Worm (Caenorhabditis elegans) whole organism, L2 larva: ENCODE measurements around the gene his-61.

Experiments used
- C34F6.9 ChIP-seq: fragments of 150-350 bp; optimal IDR thresholded peaks from 2 replicates; lab custom pipeline; 2014; ENCODE audit warnings: missing biosample characterization, missing genetic modification characterization
- F13H6.1 ChIP-seq: sonication (generic microtip); optimal IDR thresholded peaks from 2 replicates; lab custom pipeline; 2016; ENCODE audit warnings: missing genetic modification characterization, missing compliant biosample characterization
- R02D3.7 ChIP-seq: fragments of 150-350 bp; optimal IDR thresholded peaks from 2 replicates; lab custom pipeline; 2014; ENCODE audit warnings: missing biosample characterization, missing genetic modification characterization
- Y55F3AM.14 ChIP-seq: fragments of 200-800 bp; sonication (Bioruptor generic); optimal IDR thresholded peaks from 2 replicates; lab custom pipeline; 2018; ENCODE audit warnings: mild to moderate bottlenecking, missing genetic modification characterization, missing compliant biosample characterization
- ZK546.5 ChIP-seq: sonication (generic microtip); optimal IDR thresholded peaks from 2 replicates; lab custom pipeline; 2017; ENCODE audit warnings: missing biosample characterization, missing genetic modification characterization
- alr-1 ChIP-seq: fragments of 150-350 bp; optimal IDR thresholded peaks from 2 replicates; lab custom pipeline; 2014; ENCODE audit warnings: missing biosample characterization, missing genetic modification characterization
- aly-2 ChIP-seq: fragments of 150-350 bp; optimal IDR thresholded peaks from 2 replicates; lab custom pipeline; 2014; ENCODE audit warnings: missing biosample characterization, missing genetic modification characterization
- ama-1 ChIP-seq: fragments of 150-350 bp; optimal IDR thresholded peaks from 2 replicates; lab custom pipeline; 2018; ENCODE audit warnings: inconsistent platforms
- blmp-1 ChIP-seq: sonication (generic microtip); optimal IDR thresholded peaks from 2 replicates; lab custom pipeline; 2017; ENCODE audit warnings: missing genetic modification characterization, mild to moderate bottlenecking, missing compliant biosample characterization, antibody characterized with exemption, moderate library complexity; ENCODE audit not compliant: insufficient read depth
- ceh-16 ChIP-seq: fragments of 150-350 bp; optimal IDR thresholded peaks from 2 replicates; lab custom pipeline; 2014; ENCODE audit warnings: missing biosample characterization, missing genetic modification characterization
- ceh-82 ChIP-seq: fragments of 150-350 bp; optimal IDR thresholded peaks from 2 replicates; lab custom pipeline; 2014; ENCODE audit warnings: missing biosample characterization, missing genetic modification characterization
- crh-2 ChIP-seq: sonication (generic microtip); optimal IDR thresholded peaks from 2 replicates; lab custom pipeline; 2017; ENCODE audit warnings: missing biosample characterization, missing genetic modification characterization
- dmd-4 ChIP-seq: sonication (generic microtip); optimal IDR thresholded peaks from 2 replicates; lab custom pipeline; 2017; ENCODE audit warnings: missing biosample characterization, missing genetic modification characterization
- egl-27 ChIP-seq: sonication (generic microtip); optimal IDR thresholded peaks from 3 replicates; lab custom pipeline; 2017; ENCODE audit warnings: missing biosample characterization, missing genetic modification reagents, missing genetic modification characterization
- elt-1 ChIP-seq: fragments of 150-350 bp; optimal IDR thresholded peaks from 2 replicates; lab custom pipeline; 2014; ENCODE audit warnings: missing biosample characterization, missing genetic modification characterization
- fos-1 ChIP-seq: fragments of 150-350 bp; optimal IDR thresholded peaks from 2 replicates; lab custom pipeline; 2014; ENCODE audit warnings: missing biosample characterization, missing genetic modification characterization
- lin-11 ChIP-seq: fragments of 150-350 bp; sonication (generic microtip); optimal IDR thresholded peaks from 2 replicates; lab custom pipeline; 2014; ENCODE audit warnings: missing biosample characterization, missing genetic modification characterization, inconsistent platforms, mixed read lengths
- lin-13 ChIP-seq: fragments of 150-350 bp; optimal IDR thresholded peaks from 2 replicates; lab custom pipeline; 2014; ENCODE audit warnings: missing biosample characterization, missing genetic modification reagents, missing genetic modification characterization
- lin-39 ChIP-seq: fragments of 150-350 bp; optimal IDR thresholded peaks from 2 replicates; lab custom pipeline; 2014; ENCODE audit warnings: missing biosample characterization, missing genetic modification reagents, missing genetic modification characterization
- mab-5 ChIP-seq: fragments of 150-350 bp; optimal IDR thresholded peaks from 2 replicates; lab custom pipeline; 2014; ENCODE audit warnings: missing biosample characterization, missing genetic modification characterization
- mbf-1 ChIP-seq: sonication (generic microtip); optimal IDR thresholded peaks from 2 replicates; lab custom pipeline; 2017; ENCODE audit warnings: missing biosample characterization, missing genetic modification characterization
- mdl-1 ChIP-seq, 2 experiments: fragments of 150-350 bp in 1 of 2; sonication (generic microtip) in 1 of 2; optimal IDR thresholded peaks; 2 replicates each; lab custom pipeline; 2017; ENCODE audit warnings: missing biosample characterization in 2 of 2, missing genetic modification characterization in 2 of 2
- nhr-10 ChIP-seq: sonication (generic microtip); optimal IDR thresholded peaks from 2 replicates; lab custom pipeline; 2017; ENCODE audit warnings: missing biosample characterization, missing genetic modification characterization
- nhr-12 ChIP-seq: fragments of 150-350 bp; optimal IDR thresholded peaks from 2 replicates; lab custom pipeline; 2014; ENCODE audit warnings: missing biosample characterization, missing genetic modification characterization
- nhr-23 ChIP-seq: fragments of 150-350 bp; optimal IDR thresholded peaks from 2 replicates; lab custom pipeline; 2014; ENCODE audit warnings: missing biosample characterization, missing genetic modification reagents, missing genetic modification characterization
- nhr-25 ChIP-seq: fragments of 150-350 bp; sonication (generic microtip); optimal IDR thresholded peaks from 3 replicates; lab custom pipeline; 2014; ENCODE audit warnings: missing biosample characterization, missing genetic modification characterization
- nhr-6 ChIP-seq: fragments of 150-350 bp; optimal IDR thresholded peaks from 2 replicates; lab custom pipeline; 2014; ENCODE audit warnings: missing biosample characterization, missing genetic modification characterization
- nhr-77 ChIP-seq: fragments of 150-350 bp; optimal IDR thresholded peaks from 2 replicates; lab custom pipeline; 2014; ENCODE audit warnings: missing biosample characterization, missing genetic modification characterization
- sem-4 ChIP-seq: fragments of 150-350 bp; optimal IDR thresholded peaks from 2 replicates; lab custom pipeline; 2014; ENCODE audit warnings: missing biosample characterization, missing genetic modification reagents, missing genetic modification characterization
- sma-3 ChIP-seq: sonication (generic microtip); optimal IDR thresholded peaks from 2 replicates; lab custom pipeline; 2016; ENCODE audit warnings: missing genetic modification reagents, missing genetic modification characterization, missing compliant biosample characterization
- sma-9 ChIP-seq, 2 experiments: fragments of 150-350 bp in 1 of 2; sonication (generic microtip) in 1 of 2; optimal IDR thresholded peaks; 2 replicates each; lab custom pipeline; 2014 to 2016; ENCODE audit warnings: missing genetic modification characterization in 2 of 2, mild to moderate bottlenecking in 1 of 2, missing biosample characterization in 1 of 2, missing compliant biosample characterization in 1 of 2, missing genetic modification reagents in 1 of 2, moderate library complexity in 1 of 2
- snpc-4 ChIP-seq: fragments of 150-350 bp; optimal IDR thresholded peaks from 2 replicates; lab custom pipeline; 2014; ENCODE audit warnings: missing biosample characterization, missing genetic modification characterization
- unc-39 ChIP-seq: fragments of 150-350 bp; optimal IDR thresholded peaks from 2 replicates; lab custom pipeline; 2014; ENCODE audit warnings: missing biosample characterization, missing genetic modification characterization
- unc-55 ChIP-seq: fragments of 150-350 bp; sonication (generic microtip); optimal IDR thresholded peaks from 3 replicates; lab custom pipeline; 2014; ENCODE audit warnings: missing biosample characterization, missing genetic modification reagents, missing genetic modification characterization
- unc-62 ChIP-seq: fragments of 150-350 bp; optimal IDR thresholded peaks from 2 replicates; lab custom pipeline; 2014; ENCODE audit warnings: missing biosample characterization, missing genetic modification reagents, missing genetic modification characterization
- zag-1 ChIP-seq: fragments of 150-350 bp; optimal IDR thresholded peaks from 2 replicates; lab custom pipeline; 2014; ENCODE audit warnings: missing biosample characterization, missing genetic modification characterization
- ztf-4 ChIP-seq: fragments of 150-350 bp; optimal IDR thresholded peaks from 2 replicates; lab custom pipeline; 2014; ENCODE audit warnings: missing biosample characterization, missing genetic modification characterization

The his-61 gene

ce11 chrIV:7488457-7488783, 2.4 kb upstream of the his-61 start:
- TF ChIP-seq snpc-4 (no peak), alr-1 (tag; lab: Kevin White, UChicago) (no peak), dmd-4 (tag; lab: Kevin White, UChicago) (no peak), nhr-12 (tag; lab: Kevin White, UChicago) (no peak), lin-39 (tag; lab: Kevin White, UChicago) (no peak), mbf-1 (no peak), crh-2 (tag; lab: Kevin White, UChicago) (no peak), mdl-1 (tag; optimal IDR thresholded peaks at IDR 0.05; lab: Kevin White, UChicago) (no peak), ama-1 (lab: Kevin White, UChicago) (no peak), elt-1 (no peak), lin-13 (GFP tag; lab: Kevin White, UChicago) (no peak), ceh-82 (tag; lab: Kevin White, UChicago) (no peak), blmp-1 (tag; lab: Kevin White, UChicago) (no peak)

- TF ChIP-seq sma-3 (GFP tag; lab: Kevin White, UChicago), result peak; percentile 12
- peak; percentile 58 for TF ChIP-seq mab-5 (tag; lab: Kevin White, UChicago)
- peak; percentile 63 for TF ChIP-seq sma-9 (GFP tag; optimal IDR thresholded peaks at IDR 0.05; lab: Kevin White, UChicago)
- TF ChIP-seq sma-9 (tag; optimal IDR thresholded peaks at IDR 0.05; lab: Kevin White, UChicago), result no peak
- TF ChIP-seq lin-11 (tag; lab: Kevin White, UChicago), result no peak
- TF ChIP-seq aly-2, result no peak
- no peak for TF ChIP-seq C34F6.9 (tag; lab: Kevin White, UChicago)
- TF ChIP-seq nhr-10 (tag; lab: Kevin White, UChicago), result no peak
- TF ChIP-seq ZK546.5 (tag; lab: Kevin White, UChicago), result no peak
- TF ChIP-seq dmd-4 (tag; lab: Kevin White, UChicago), result no peak
- no peak for TF ChIP-seq nhr-77
- no peak for TF ChIP-seq ceh-82 (tag; lab: Kevin White, UChicago)
- no peak for TF ChIP-seq zag-1
- TF ChIP-seq F13H6.1 (tag; lab: Kevin White, UChicago), result no peak
- no peak for TF ChIP-seq elt-1
- TF ChIP-seq alr-1 (tag; lab: Kevin White, UChicago), result no peak
- no peak for TF ChIP-seq Y55F3AM.14 (GFP tag; lab: Kevin White, UChicago)
- no peak for TF ChIP-seq nhr-23 (tag; lab: Kevin White, UChicago)
- no peak for TF ChIP-seq lin-39 (tag; lab: Kevin White, UChicago)
- no peak for TF ChIP-seq unc-55 (GFP tag; lab: Kevin White, UChicago)
- peak; percentile 2 for TF ChIP-seq fos-1 (tag; lab: Kevin White, UChicago)
- TF ChIP-seq unc-39, result no peak
- TF ChIP-seq mbf-1, result no peak
- no peak for TF ChIP-seq nhr-12 (tag; lab: Kevin White, UChicago)
- no peak for TF ChIP-seq ama-1 (lab: Kevin White, UChicago)
- TF ChIP-seq nhr-25 (tag; lab: Kevin White, UChicago), result no peak
- no peak for TF ChIP-seq R02D3.7 (tag; lab: Kevin White, UChicago)
- TF ChIP-seq unc-62, result no peak
- TF ChIP-seq ceh-16 (tag; lab: Kevin White, UChicago), result peak; percentile 96
- peak; percentile 11 for TF ChIP-seq sem-4 (tag; lab: Kevin White, UChicago)
- TF ChIP-seq crh-2 (tag; lab: Kevin White, UChicago), result peak; percentile 19
- TF ChIP-seq egl-27 (tag; lab: Kevin White, UChicago), result no peak
- peak; percentile 29 for TF ChIP-seq lin-13 (GFP tag; lab: Kevin White, UChicago)
- no peak for TF ChIP-seq ztf-4 (tag; lab: Kevin White, UChicago)
- TF ChIP-seq nhr-6, result no peak
- TF ChIP-seq, all 48 proteins: peak for 8
Measured at ce11 chrIV:7487554-7488456, 1.8 kb upstream of the his-61 start, which contains the start of the genes his-60 and his-59. TSS of gene his-60 (minus strand) at chrIV:7487992. TSS of gene his-59 (plus strand) at chrIV:7488249.

ce11 chrIV:7478134-7478533, 7.9 kb downstream of the his-61 start, which contains the start of gene rod-1:
TSS of gene rod-1 (plus strand) at chrIV:7478452.
- peak; percentile 46 for TF ChIP-seq unc-55 (GFP tag; lab: Kevin White, UChicago)
- no peak for TF ChIP-seq unc-62
